Worm (Caenorhabditis elegans) whole organism, L4 larva: ENCODE measurements around the gene nhr-132.

Experiments
- D1046.2 ChIP-seq: fragments of 200-800 bp; sonication (Bioruptor generic); IDR thresholded peaks from 2 replicates; pipeline ENCODE4 v1.3.6; 2022; ENCODE audit warnings: missing genetic modification characterization, missing compliant biosample characterization
- F10B5.3 ChIP-seq: sonication (generic microtip); optimal IDR thresholded peaks from 2 replicates; lab custom pipeline; 2016; ENCODE audit warnings: mild to moderate bottlenecking, missing genetic modification characterization, missing compliant biosample characterization
- F37D6.2 ChIP-seq: sonication (generic microtip); optimal IDR thresholded peaks from 2 replicates; lab custom pipeline; 2016; ENCODE audit warnings: mild to moderate bottlenecking, missing genetic modification characterization, missing compliant biosample characterization
- F44E2.7 ChIP-seq: fragments of 200-800 bp; sonication (Bioruptor generic); IDR thresholded peaks from 2 replicates; pipeline ENCODE4 v2.1.2; 2022; ENCODE audit warnings: missing genetic modification characterization, missing compliant biosample characterization
- R02D3.7 ChIP-seq: fragments of 150-350 bp; sonication (generic microtip); optimal IDR thresholded peaks from 3 replicates; lab custom pipeline; 2014; ENCODE audit warnings: missing biosample characterization, missing genetic modification characterization
- Y5F2A.4 ChIP-seq: fragments of 200-800 bp; sonication (Bioruptor generic); optimal IDR thresholded peaks from 2 replicates; lab custom pipeline; 2018; ENCODE audit warnings: mild to moderate bottlenecking, missing genetic modification characterization, missing compliant biosample characterization
- ZK337.2 ChIP-seq: fragments of 200-800 bp; sonication (Bioruptor generic); IDR thresholded peaks from 2 replicates; pipeline ENCODE4 v1.3.6; 2022; ENCODE audit warnings: missing genetic modification reagents, missing genetic modification characterization, missing compliant biosample characterization
- attf-4 ChIP-seq: sonication (generic microtip); optimal IDR thresholded peaks from 3 replicates; lab custom pipeline; 2017; ENCODE audit warnings: missing biosample characterization, missing genetic modification characterization
- ceh-28 ChIP-seq: fragments of 150-350 bp; optimal IDR thresholded peaks from 2 replicates; lab custom pipeline; 2014; ENCODE audit warnings: missing biosample characterization, missing genetic modification reagents, missing genetic modification characterization
- ctbp-1 ChIP-seq: fragments of 200-800 bp; sonication (Bioruptor generic); IDR thresholded peaks from 2 replicates; pipeline ENCODE4 v1.3.6; 2022; ENCODE audit warnings: missing genetic modification reagents, missing genetic modification characterization, missing compliant biosample characterization
- daf-16 ChIP-seq, 3 experiments: sonication (generic microtip); optimal IDR thresholded peaks; 2 replicates each; lab custom pipeline; 2016 to 2017; ENCODE audit warnings: missing genetic modification characterization in 3 of 3, missing genetic modification reagents in 3 of 3, mild to moderate bottlenecking in 2 of 3, missing compliant biosample characterization in 2 of 3, missing biosample characterization in 1 of 3, moderate library complexity in 1 of 3
- daf-19 ChIP-seq: fragments of 200-800 bp; sonication (Bioruptor generic); conservative IDR thresholded peaks from 2 replicates; pipeline ENCODE4 v1.3.6; 2022; ENCODE audit warnings: missing genetic modification characterization, missing compliant biosample characterization
- dmd-6 ChIP-seq: fragments of 200-800 bp; sonication (Bioruptor generic); IDR thresholded peaks from 2 replicates; pipeline ENCODE4 v1.3.6; 2022; ENCODE audit warnings: missing genetic modification reagents, missing genetic modification characterization, missing compliant biosample characterization
- duxl-1 ChIP-seq: sonication (generic microtip); optimal IDR thresholded peaks from 2 replicates; lab custom pipeline; 2016; ENCODE audit warnings: mild to moderate bottlenecking, missing genetic modification characterization, moderate library complexity, missing compliant biosample characterization; ENCODE audit not compliant: poor library complexity
- fos-1 ChIP-seq: fragments of 150-350 bp; optimal IDR thresholded peaks from 2 replicates; lab custom pipeline; 2014; ENCODE audit warnings: missing biosample characterization, missing genetic modification characterization
- hif-1 ChIP-seq, 2 experiments: sonication (generic microtip); optimal IDR thresholded peaks; 2 replicates each; lab custom pipeline; 2016 to 2017; ENCODE audit warnings: missing compliant biosample characterization in 2 of 2, missing genetic modification characterization in 2 of 2, missing genetic modification reagents in 2 of 2, missing genotype in 2 of 2, mild to moderate bottlenecking in 1 of 2
- hlh-30 ChIP-seq: sonication (generic microtip); optimal IDR thresholded peaks from 2 replicates; lab custom pipeline; 2017; ENCODE audit warnings: antibody characterized with exemption, mild to moderate bottlenecking, missing genetic modification characterization, missing compliant biosample characterization; ENCODE audit not compliant: insufficient read depth
- hmg-1.1 ChIP-seq: fragments of 200-800 bp; sonication (Bioruptor generic); IDR thresholded peaks from 2 replicates; pipeline ENCODE4 v1.3.6; 2022; ENCODE audit warnings: missing genetic modification reagents, missing genetic modification characterization, missing compliant biosample characterization
- lin-1 ChIP-seq: fragments of 200-800 bp; sonication (Bioruptor generic); IDR thresholded peaks from 2 replicates; pipeline ENCODE4 v1.3.6; 2022; ENCODE audit warnings: missing genetic modification reagents, missing genetic modification characterization, missing compliant biosample characterization
- lsy-2 ChIP-seq, 2 experiments: fragments of 150-350 bp in 1 of 2; sonication (generic microtip) in 1 of 2; optimal IDR thresholded peaks; 2 replicates each; lab custom pipeline; 2014 to 2017; ENCODE audit warnings: missing biosample characterization in 2 of 2, missing genetic modification characterization in 2 of 2
- mdl-1 ChIP-seq, 2 experiments: fragments of 150-350 bp in 1 of 2; sonication (generic microtip) in 1 of 2; optimal IDR thresholded peaks; 2 replicates each; lab custom pipeline; 2014 to 2017; ENCODE audit warnings: missing biosample characterization in 2 of 2, missing genetic modification characterization in 2 of 2
- mdt-29 ChIP-seq: fragments of 200-800 bp; sonication (Bioruptor generic); IDR thresholded peaks from 2 replicates; pipeline ENCODE4 v1.3.6; 2022; ENCODE audit warnings: missing genetic modification reagents, missing genetic modification characterization, missing compliant biosample characterization
- nhr-10 ChIP-seq: fragments of 150-350 bp; optimal IDR thresholded peaks from 2 replicates; lab custom pipeline; 2014; ENCODE audit warnings: missing biosample characterization, missing genetic modification characterization
- nhr-102 ChIP-seq: sonication (generic microtip); optimal IDR thresholded peaks from 2 replicates; lab custom pipeline; 2016; ENCODE audit warnings: mild to moderate bottlenecking, missing genetic modification characterization, moderate library complexity, missing compliant biosample characterization
- nhr-28 ChIP-seq: fragments of 150-350 bp; optimal IDR thresholded peaks from 2 replicates; lab custom pipeline; 2014; ENCODE audit warnings: missing biosample characterization, missing genetic modification characterization
- nhr-76 ChIP-seq: fragments of 150-350 bp; optimal IDR thresholded peaks from 2 replicates; lab custom pipeline; 2014; ENCODE audit warnings: missing biosample characterization, missing genetic modification characterization
- nhr-77 ChIP-seq: fragments of 150-350 bp; optimal IDR thresholded peaks from 2 replicates; lab custom pipeline; 2014; ENCODE audit warnings: missing biosample characterization, missing genetic modification characterization
- pqm-1 ChIP-seq: sonication (generic microtip); optimal IDR thresholded peaks from 2 replicates; lab custom pipeline; 2017; ENCODE audit warnings: missing biosample characterization, missing genetic modification characterization
- rbr-2 ChIP-seq: sonication (generic microtip); optimal IDR thresholded peaks from 2 replicates; lab custom pipeline; 2016; ENCODE audit warnings: missing genotype, missing genetic modification characterization, missing compliant biosample characterization
- saeg-2 ChIP-seq: fragments of 200-800 bp; sonication (Bioruptor generic); IDR thresholded peaks from 2 replicates; pipeline ENCODE4 v1.3.6; 2022; ENCODE audit warnings: missing genetic modification reagents, missing genetic modification characterization, missing compliant biosample characterization
- snpc-1.2 ChIP-seq: fragments of 200-800 bp; sonication (Bioruptor generic); IDR thresholded peaks from 2 replicates; pipeline ENCODE4 v1.3.6; 2022; ENCODE audit warnings: missing genetic modification reagents, missing genetic modification characterization, missing compliant biosample characterization
- snpc-4 ChIP-seq: fragments of 150-350 bp; optimal IDR thresholded peaks from 2 replicates; lab custom pipeline; 2014; ENCODE audit warnings: missing biosample characterization, missing genetic modification characterization
- unc-39 ChIP-seq: sonication (generic microtip); optimal IDR thresholded peaks from 2 replicates; lab custom pipeline; 2017; ENCODE audit warnings: missing biosample characterization, missing genetic modification characterization
- unc-62 ChIP-seq, 3 experiments: fragments of 150-350 bp in 1 of 3; sonication (generic microtip); optimal IDR thresholded peaks in 2 of 3; peaks in 1 of 3; 1 replicate in 1 of 3; 2 replicates in 2 of 3; lab custom pipeline; 2014 to 2017; ENCODE audit warnings: missing biosample characterization in 3 of 3, missing genetic modification characterization in 3 of 3, missing genetic modification reagents in 3 of 3, missing genotype in 1 of 3
- ztf-11 ChIP-seq: fragments of 150-350 bp; optimal IDR thresholded peaks from 2 replicates; lab custom pipeline; 2014; ENCODE audit warnings: missing biosample characterization, missing genetic modification characterization

Gene nhr-132

ce11 chrV:512420-512819 is 21.8 kb upstream of the nhr-132 start, which contains the start of gene srh-37:
TSS of gene srh-37 (minus strand) at chrV:512520.
- TF ChIP-seq saeg-2, result no peak
- no peak for TF ChIP-seq hif-1 (tag; optimal IDR thresholded peaks at IDR 0.05; lab: Kevin White, UChicago)
- TF ChIP-seq unc-62 (GFP tag; optimal IDR thresholded peaks at IDR 0.05 in 1 of 2; lab: Kevin White, UChicago), result no peak
- no peak for TF ChIP-seq unc-62 (tag; optimal IDR thresholded peaks at IDR 0.05; lab: Kevin White, UChicago)
- TF ChIP-seq F44E2.7 (GFP tag; lab: Robert Waterston, UW), result no peak
- TF ChIP-seq D1046.2 (GFP tag; lab: Robert Waterston, UW), result no peak
- TF ChIP-seq daf-16 (GFP tag; optimal IDR thresholded peaks at IDR 0.05; lab: Kevin White, UChicago), result no peak
- TF ChIP-seq daf-16 (tag; optimal IDR thresholded peaks at IDR 0.05; lab: Kevin White, UChicago), result no peak
- no peak for TF ChIP-seq unc-39 (tag; lab: Kevin White, UChicago)
- TF ChIP-seq attf-4 (tag; lab: Kevin White, UChicago), result no peak
- TF ChIP-seq pqm-1 (tag; lab: Kevin White, UChicago), result no peak
- TF ChIP-seq R02D3.7 (tag; lab: Kevin White, UChicago), result no peak
- TF ChIP-seq duxl-1 (tag; lab: Kevin White, UChicago), result no peak

ce11 chrV:519445-519844 is 14.8 kb upstream of the nhr-132 start, which contains the start of gene nhr-210:
TSS of gene nhr-210 (minus strand) at chrV:519545.
- TF ChIP-seq snpc-4 (tag; lab: Kevin White, UChicago) (no peak), nhr-77 (no peak), pqm-1 (tag; lab: Kevin White, UChicago) (peak; percentile 12), lsy-2 (tag; optimal IDR thresholded peaks at IDR 0.05; lab: Kevin White, UChicago) (no peak), daf-19 (GFP tag; lab: Robert Waterston, UW) (no peak), nhr-28 (tag; lab: Kevin White, UChicago) (peak; percentile 36), nhr-102 (tag; lab: Kevin White, UChicago) (peak; percentile 77), snpc-1.2 (GFP tag; lab: Robert Waterston, UW) (no peak)

ce11 chrV:521517-521916 is 12.7 kb upstream of the nhr-132 start, which contains the start of gene srw-107:
TSS of gene srw-107 (minus strand) at chrV:521617.
- TF ChIP-seq ztf-11 (tag; lab: Kevin White, UChicago) (no peak), F10B5.3 (no peak), lin-1 (GFP tag; lab: Robert Waterston, UW) (no peak), nhr-10 (tag; lab: Kevin White, UChicago) (no peak), daf-16 (GFP tag; optimal IDR thresholded peaks at IDR 0.05; lab: Kevin White, UChicago) (no peak), daf-16 (tag; optimal IDR thresholded peaks at IDR 0.05; lab: Kevin White, UChicago) (no peak), ZK337.2 (no peak), fos-1 (tag; lab: Kevin White, UChicago) (no peak), rbr-2 (no peak), mdl-1 (tag; optimal IDR thresholded peaks at IDR 0.05; lab: Kevin White, UChicago) (no peak), mdt-29 (GFP tag; lab: Robert Waterston, UW) (no peak), Y5F2A.4 (GFP tag; lab: Kevin White, UChicago) (no peak), nhr-76 (tag; lab: Kevin White, UChicago) (no peak), hmg-1.1 (no peak), F44E2.7 (GFP tag; lab: Robert Waterston, UW) (no peak), F37D6.2 (tag; lab: Kevin White, UChicago) (no peak), ctbp-1 (GFP tag; lab: Robert Waterston, UW) (no peak)

ce11 chrV:524058-524457 is 10.2 kb upstream of the nhr-132 start, which contains the start of gene lipl-3:
TSS of gene lipl-3 (minus strand) at chrV:524218.
- TF ChIP-seq dmd-6 (GFP tag; lab: Robert Waterston, UW) (peak; percentile 77), R02D3.7 (tag; lab: Kevin White, UChicago) (no peak), ceh-28 (tag; lab: Kevin White, UChicago) (no peak), nhr-28 (tag; lab: Kevin White, UChicago) (peak; percentile 65), hlh-30 (tag; lab: Kevin White, UChicago) (peak; percentile 15)
